Worm (Caenorhabditis elegans) whole organism, L2 larva: ENCODE measurements around the gene cpr-9.

Source experiments
- C34F6.9 ChIP-seq: fragments of 150-350 bp; optimal IDR thresholded peaks from 2 replicates; lab custom pipeline; 2014; ENCODE audit warnings: missing biosample characterization, missing genetic modification characterization
- F13H6.1 ChIP-seq: sonication (generic microtip); optimal IDR thresholded peaks from 2 replicates; lab custom pipeline; 2016; ENCODE audit warnings: missing genetic modification characterization, missing compliant biosample characterization
- R02D3.7 ChIP-seq: fragments of 150-350 bp; optimal IDR thresholded peaks from 2 replicates; lab custom pipeline; 2014; ENCODE audit warnings: missing biosample characterization, missing genetic modification characterization
- ZK546.5 ChIP-seq: sonication (generic microtip); optimal IDR thresholded peaks from 2 replicates; lab custom pipeline; 2017; ENCODE audit warnings: missing biosample characterization, missing genetic modification characterization
- alr-1 ChIP-seq: fragments of 150-350 bp; optimal IDR thresholded peaks from 2 replicates; lab custom pipeline; 2014; ENCODE audit warnings: missing biosample characterization, missing genetic modification characterization
- aly-2 ChIP-seq: fragments of 150-350 bp; optimal IDR thresholded peaks from 2 replicates; lab custom pipeline; 2014; ENCODE audit warnings: missing biosample characterization, missing genetic modification characterization
- ama-1 ChIP-seq: fragments of 150-350 bp; optimal IDR thresholded peaks from 2 replicates; lab custom pipeline; 2018; ENCODE audit warnings: inconsistent platforms
- ceh-82 ChIP-seq: fragments of 150-350 bp; optimal IDR thresholded peaks from 2 replicates; lab custom pipeline; 2014; ENCODE audit warnings: missing biosample characterization, missing genetic modification characterization
- crh-2 ChIP-seq: sonication (generic microtip); optimal IDR thresholded peaks from 2 replicates; lab custom pipeline; 2017; ENCODE audit warnings: missing biosample characterization, missing genetic modification characterization
- dmd-4 ChIP-seq: sonication (generic microtip); optimal IDR thresholded peaks from 2 replicates; lab custom pipeline; 2017; ENCODE audit warnings: missing biosample characterization, missing genetic modification characterization
- elt-1 ChIP-seq: fragments of 150-350 bp; optimal IDR thresholded peaks from 2 replicates; lab custom pipeline; 2014; ENCODE audit warnings: missing biosample characterization, missing genetic modification characterization
- elt-3 ChIP-seq: sonication (generic microtip); optimal IDR thresholded peaks from 2 replicates; lab custom pipeline; 2017; ENCODE audit warnings: missing biosample characterization, missing genetic modification characterization
- fos-1 ChIP-seq: fragments of 150-350 bp; optimal IDR thresholded peaks from 2 replicates; lab custom pipeline; 2014; ENCODE audit warnings: missing biosample characterization, missing genetic modification characterization
- gmeb-1 ChIP-seq: fragments of 150-350 bp; optimal IDR thresholded peaks from 2 replicates; lab custom pipeline; 2014; ENCODE audit warnings: missing biosample characterization, missing genetic modification characterization
- lin-11 ChIP-seq: fragments of 150-350 bp; sonication (generic microtip); optimal IDR thresholded peaks from 2 replicates; lab custom pipeline; 2014; ENCODE audit warnings: missing biosample characterization, missing genetic modification characterization, inconsistent platforms, mixed read lengths
- lin-13 ChIP-seq: fragments of 150-350 bp; optimal IDR thresholded peaks from 2 replicates; lab custom pipeline; 2014; ENCODE audit warnings: missing biosample characterization, missing genetic modification reagents, missing genetic modification characterization
- lin-39 ChIP-seq: fragments of 150-350 bp; optimal IDR thresholded peaks from 2 replicates; lab custom pipeline; 2014; ENCODE audit warnings: missing biosample characterization, missing genetic modification reagents, missing genetic modification characterization
- lsy-2 ChIP-seq, 2 experiments: fragments of 150-350 bp in 1 of 2; sonication (generic microtip) in 1 of 2; optimal IDR thresholded peaks; 2 replicates each; lab custom pipeline; 2014 to 2017; ENCODE audit warnings: missing biosample characterization in 2 of 2, missing genetic modification characterization in 2 of 2
- mbf-1 ChIP-seq: sonication (generic microtip); optimal IDR thresholded peaks from 2 replicates; lab custom pipeline; 2017; ENCODE audit warnings: missing biosample characterization, missing genetic modification characterization
- mdl-1 ChIP-seq, 2 experiments: fragments of 150-350 bp in 1 of 2; sonication (generic microtip) in 1 of 2; optimal IDR thresholded peaks; 2 replicates each; lab custom pipeline; 2017; ENCODE audit warnings: missing biosample characterization in 2 of 2, missing genetic modification characterization in 2 of 2
- nhr-11 ChIP-seq: fragments of 150-350 bp; optimal IDR thresholded peaks from 2 replicates; lab custom pipeline; 2014; ENCODE audit warnings: missing biosample characterization, missing genetic modification characterization
- nhr-12 ChIP-seq: fragments of 150-350 bp; optimal IDR thresholded peaks from 2 replicates; lab custom pipeline; 2014; ENCODE audit warnings: missing biosample characterization, missing genetic modification characterization
- nhr-129 ChIP-seq: fragments of 150-350 bp; optimal IDR thresholded peaks from 2 replicates; lab custom pipeline; 2014; ENCODE audit warnings: missing biosample characterization, missing genetic modification characterization
- nhr-21 ChIP-seq: fragments of 150-350 bp; optimal IDR thresholded peaks from 2 replicates; lab custom pipeline; 2014; ENCODE audit warnings: missing biosample characterization, missing genetic modification characterization
- nhr-23 ChIP-seq: fragments of 150-350 bp; optimal IDR thresholded peaks from 2 replicates; lab custom pipeline; 2014; ENCODE audit warnings: missing biosample characterization, missing genetic modification reagents, missing genetic modification characterization
- nhr-237 ChIP-seq: fragments of 150-350 bp; optimal IDR thresholded peaks from 2 replicates; lab custom pipeline; 2014; ENCODE audit warnings: missing biosample characterization, missing genetic modification characterization
- nhr-77 ChIP-seq: fragments of 150-350 bp; optimal IDR thresholded peaks from 2 replicates; lab custom pipeline; 2014; ENCODE audit warnings: missing biosample characterization, missing genetic modification characterization
- peb-1 ChIP-seq: fragments of 150-350 bp; optimal IDR thresholded peaks from 2 replicates; lab custom pipeline; 2014; ENCODE audit warnings: missing biosample characterization, missing genetic modification characterization
- sem-4 ChIP-seq: fragments of 150-350 bp; optimal IDR thresholded peaks from 2 replicates; lab custom pipeline; 2014; ENCODE audit warnings: missing biosample characterization, missing genetic modification reagents, missing genetic modification characterization
- sma-3 ChIP-seq: sonication (generic microtip); optimal IDR thresholded peaks from 2 replicates; lab custom pipeline; 2016; ENCODE audit warnings: missing genetic modification reagents, missing genetic modification characterization, missing compliant biosample characterization
- sma-9 ChIP-seq, 2 experiments: fragments of 150-350 bp in 1 of 2; sonication (generic microtip) in 1 of 2; optimal IDR thresholded peaks; 2 replicates each; lab custom pipeline; 2014 to 2016; ENCODE audit warnings: missing genetic modification characterization in 2 of 2, mild to moderate bottlenecking in 1 of 2, missing biosample characterization in 1 of 2, missing compliant biosample characterization in 1 of 2, missing genetic modification reagents in 1 of 2, moderate library complexity in 1 of 2
- unc-39 ChIP-seq: fragments of 150-350 bp; optimal IDR thresholded peaks from 2 replicates; lab custom pipeline; 2014; ENCODE audit warnings: missing biosample characterization, missing genetic modification characterization
- unc-62 ChIP-seq: fragments of 150-350 bp; optimal IDR thresholded peaks from 2 replicates; lab custom pipeline; 2014; ENCODE audit warnings: missing biosample characterization, missing genetic modification reagents, missing genetic modification characterization
- zag-1 ChIP-seq: fragments of 150-350 bp; optimal IDR thresholded peaks from 2 replicates; lab custom pipeline; 2014; ENCODE audit warnings: missing biosample characterization, missing genetic modification characterization
- ztf-4 ChIP-seq: fragments of 150-350 bp; optimal IDR thresholded peaks from 2 replicates; lab custom pipeline; 2014; ENCODE audit warnings: missing biosample characterization, missing genetic modification characterization

The cpr-9 gene

DNA sequence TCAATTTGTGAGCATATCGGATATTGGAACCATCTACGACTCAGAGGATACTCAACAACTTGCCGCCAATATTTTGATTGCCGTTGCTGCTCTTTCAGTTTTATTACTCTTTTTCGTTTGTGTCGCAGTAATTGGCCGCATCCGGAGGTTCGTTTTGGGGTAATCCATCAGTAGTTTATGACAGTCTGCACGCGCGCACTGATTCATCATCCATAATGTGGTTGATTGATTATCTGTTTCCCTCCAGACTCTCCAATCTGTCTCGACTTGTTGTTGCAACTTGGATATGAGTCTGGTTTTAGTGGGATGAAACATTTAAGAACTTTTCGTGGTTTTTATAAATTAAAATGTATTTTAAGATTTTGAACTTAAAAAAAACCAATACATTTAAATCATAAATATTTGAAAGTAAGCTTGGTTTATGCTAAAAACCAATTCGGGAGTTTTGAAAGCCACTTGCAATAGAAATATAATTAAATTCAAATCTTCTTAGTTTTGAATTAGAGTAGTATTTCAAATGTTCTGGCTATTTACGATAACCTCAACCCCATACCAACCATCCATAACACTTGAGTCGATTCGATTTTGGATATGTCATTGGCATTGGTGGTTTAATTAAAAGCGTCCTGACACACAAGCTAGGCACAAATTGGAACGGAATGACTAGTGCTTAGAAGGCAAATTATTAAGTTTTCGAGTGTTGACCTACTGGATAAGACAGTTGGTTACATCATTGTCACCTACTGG, 42.6 kb upstream of the cpr-9 start:
- no peak for TF ChIP-seq dmd-4 (tag; lab: Kevin White, UChicago)

DNA sequence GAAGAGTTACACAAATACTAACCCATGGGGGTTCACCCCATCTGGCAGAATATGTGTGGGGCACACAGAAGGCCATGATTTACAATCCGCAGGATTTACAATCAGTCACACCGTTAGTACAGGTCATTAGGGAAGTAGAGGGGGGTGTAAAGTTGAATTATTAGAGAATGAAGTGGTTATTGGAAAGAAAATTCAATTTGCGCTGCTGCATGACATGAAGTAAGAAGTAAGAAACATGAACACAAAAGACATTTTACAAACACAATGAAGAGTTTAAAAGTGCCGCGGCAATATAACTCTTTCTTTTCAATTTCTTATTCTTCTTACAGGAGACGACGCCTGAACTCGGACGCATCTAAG, 42.0 kb upstream of the cpr-9 start:
- no peak for TF ChIP-seq elt-1 (tag; lab: Kevin White, UChicago)
- TF ChIP-seq sem-4 (tag; lab: Kevin White, UChicago): no peak
- TF ChIP-seq lin-13 (GFP tag; lab: Kevin White, UChicago): no peak
- TF ChIP-seq nhr-129 (tag; lab: Kevin White, UChicago): no peak
- TF ChIP-seq lin-11 (tag; lab: Kevin White, UChicago): no peak
- no peak for TF ChIP-seq R02D3.7
- TF ChIP-seq nhr-23 (tag; lab: Kevin White, UChicago): no peak
- TF ChIP-seq dmd-4 (tag; lab: Kevin White, UChicago): no peak
- TF ChIP-seq crh-2 (tag; lab: Kevin White, UChicago): no peak
- TF ChIP-seq aly-2 (tag; lab: Kevin White, UChicago): no peak
- no peak for TF ChIP-seq unc-62 (GFP tag; lab: Kevin White, UChicago)
- no peak for TF ChIP-seq nhr-77 (tag; lab: Kevin White, UChicago)
- TF ChIP-seq nhr-11 (tag; lab: Kevin White, UChicago): no peak
- no peak for TF ChIP-seq ama-1
- TF ChIP-seq zag-1 (tag; lab: Kevin White, UChicago): no peak
- TF ChIP-seq fos-1 (tag; lab: Kevin White, UChicago): no peak
- TF ChIP-seq sma-3 (GFP tag; lab: Kevin White, UChicago): no peak
- no peak for TF ChIP-seq nhr-237 (tag; lab: Kevin White, UChicago)

DNA sequence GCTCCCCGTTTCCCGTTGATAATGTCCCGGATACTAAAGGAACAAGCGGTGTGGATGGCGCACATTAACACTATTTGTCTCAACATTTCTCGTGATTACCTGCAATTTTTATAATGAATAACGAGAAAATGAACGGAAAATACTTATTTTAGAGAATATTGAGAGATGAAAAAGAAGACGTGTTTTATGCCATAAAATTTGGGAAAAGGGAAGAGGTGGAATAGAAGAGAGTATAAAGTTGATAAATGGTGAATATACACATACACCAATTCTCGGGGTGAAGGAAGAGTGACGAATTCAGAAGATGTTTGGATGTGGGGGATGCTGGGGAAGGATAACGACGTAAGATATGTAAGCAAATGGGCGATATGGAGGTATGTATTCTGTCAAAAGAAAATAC, 38.1 kb upstream of the cpr-9 start, which contains the start of gene F58H1.7:
Gene F58H1.7, minus strand, starts transcription at position 101 of the 400 bp plus-strand sequence.
- no peak for TF ChIP-seq mbf-1 (tag; lab: Kevin White, UChicago)
- TF ChIP-seq lin-39 (tag; lab: Kevin White, UChicago): no peak
- no peak for TF ChIP-seq crh-2 (tag; lab: Kevin White, UChicago)
- TF ChIP-seq elt-3 (tag; lab: Kevin White, UChicago): no peak
- no peak for TF ChIP-seq elt-1 (tag; lab: Kevin White, UChicago)
- TF ChIP-seq nhr-11 (tag; lab: Kevin White, UChicago): no peak
- TF ChIP-seq ztf-4: no peak

DNA sequence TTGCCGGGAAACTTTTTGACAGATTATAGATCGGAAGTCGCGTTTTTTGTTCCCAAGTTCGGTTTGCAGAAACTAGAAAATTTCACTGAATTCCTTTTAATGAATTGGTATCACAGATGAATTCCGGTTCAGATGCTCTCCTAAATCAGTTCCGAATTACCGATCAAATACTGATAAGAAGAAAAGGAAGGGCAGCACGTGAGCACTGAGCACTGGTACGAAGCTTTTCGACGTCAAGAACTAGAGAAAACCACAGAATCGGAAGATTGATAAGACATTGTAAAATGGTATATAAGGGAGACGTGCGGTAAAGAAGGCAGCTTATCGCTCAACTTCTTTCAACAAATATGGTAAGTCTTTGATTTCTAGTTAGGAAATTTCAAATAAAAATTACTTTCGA, 27.6 kb upstream of the cpr-9 start, which contains the start of gene cpr-1:
Gene cpr-1, plus strand, starts transcription at position 319 of the 400 bp plus-strand sequence.
- TF ChIP-seq nhr-21 (no peak), sma-3 (GFP tag; lab: Kevin White, UChicago) (no peak), nhr-237 (tag; lab: Kevin White, UChicago) (no peak), nhr-12 (tag; lab: Kevin White, UChicago) (no peak), nhr-11 (tag; lab: Kevin White, UChicago) (no peak), mbf-1 (tag; lab: Kevin White, UChicago) (no peak), F13H6.1 (tag; lab: Kevin White, UChicago) (peak; percentile 51), crh-2 (tag; lab: Kevin White, UChicago) (peak; percentile 54), nhr-129 (tag; lab: Kevin White, UChicago) (no peak), mdl-1 (tag; optimal IDR thresholded peaks at IDR 0.05; lab: Kevin White, UChicago) (no peak), nhr-23 (tag; lab: Kevin White, UChicago) (no peak), unc-39 (no peak), gmeb-1 (tag; lab: Kevin White, UChicago) (no peak), aly-2 (tag; lab: Kevin White, UChicago) (no peak), lsy-2 (tag; optimal IDR thresholded peaks at IDR 0.05; lab: Kevin White, UChicago) (no peak), lin-39 (tag; lab: Kevin White, UChicago) (no peak), alr-1 (no peak), peb-1 (tag; lab: Kevin White, UChicago) (no peak), unc-62 (GFP tag; lab: Kevin White, UChicago) (no peak), sma-9 (GFP tag; optimal IDR thresholded peaks at IDR 0.05; lab: Kevin White, UChicago) (peak; percentile 69), sma-9 (tag; optimal IDR thresholded peaks at IDR 0.05; lab: Kevin White, UChicago) (no peak), ztf-4 (no peak), C34F6.9 (tag; lab: Kevin White, UChicago) (no peak), ceh-82 (tag; lab: Kevin White, UChicago) (no peak), ZK546.5 (tag; lab: Kevin White, UChicago) (no peak), fos-1 (tag; lab: Kevin White, UChicago) (peak; percentile 37)
